Worm (Caenorhabditis elegans): ENCODE results near the gene Y38H6C.15.

Gene Y38H6C.15

ce11 chrV:20536208-20536607 is at the start of gene Y38H6C.15:
Y38H6C.15 (minus strand) TSS chrV:20536308.
- TF ChIP-seq unc-55 (GFP tag; optimal IDR thresholded peaks at IDR 0.05) (no peak), ceh-14 (tag; optimal IDR thresholded peaks at IDR 0.05) (no peak), pax-1 (tag; optimal IDR thresholded peaks at IDR 0.05) (no peak), ceh-22 (tag; optimal IDR thresholded peaks at IDR 0.05) (no peak), elt-2 (tag; optimal IDR thresholded peaks at IDR 0.05) (no peak), ceh-6 (GFP tag; optimal IDR thresholded peaks at IDR 0.05) (no peak), ztf-16 (tag; optimal IDR thresholded peaks at IDR 0.05) (no peak), K09A11.1 (tag; optimal IDR thresholded peaks at IDR 0.05; ENCODE audit: insufficient read depth) (no peak)

- TF ChIP-seq C38D4.7 (GFP tag; optimal IDR thresholded peaks at IDR 0.05) (no peak), pax-1 (tag; optimal IDR thresholded peaks at IDR 0.05) (no peak), pha-2 (tag; optimal IDR thresholded peaks at IDR 0.05) (peak; percentile 64), ets-4 (tag; optimal IDR thresholded peaks at IDR 0.05) (no peak), ceh-45 (GFP tag; IDR thresholded peaks at IDR 0.05) (no peak), nfya-1 (tag; optimal IDR thresholded peaks at IDR 0.05) (peak; percentile 36), gmeb-2 (tag; optimal IDR thresholded peaks at IDR 0.05) (peak; percentile 20), unc-86 (tag; optimal IDR thresholded peaks at IDR 0.05) (peak; percentile 51), madf-2 (tag; optimal IDR thresholded peaks at IDR 0.05) (no peak), ceh-31 (tag; optimal IDR thresholded peaks at IDR 0.05) (peak; percentile 31), pha-4 (tag; optimal IDR thresholded peaks at IDR 0.05) (no peak), ref-2 (tag; optimal IDR thresholded peaks at IDR 0.05) (no peak), pag-3 (tag; optimal IDR thresholded peaks at IDR 0.05; ENCODE audit: borderline replicate concordance) (no peak), K02D7.2 (tag; optimal IDR thresholded peaks at IDR 0.05) (no peak), ceh-18 (tag; optimal IDR thresholded peaks at IDR 0.05) (no peak), syd-9 (tag; optimal IDR thresholded peaks at IDR 0.05) (no peak), hlh-8 (tag; optimal IDR thresholded peaks at IDR 0.05) (no peak), sox-2 (GFP tag; IDR thresholded peaks at IDR 0.05) (no peak), npax-4 (tag; optimal IDR thresholded peaks at IDR 0.05) (no peak), ttx-3 (tag; optimal IDR thresholded peaks at IDR 0.05) (peak; percentile 38), eyg-1 (tag; optimal IDR thresholded peaks at IDR 0.05) (no peak), ceh-9 (tag; optimal IDR thresholded peaks at IDR 0.05) (no peak), fkh-6 (tag; optimal IDR thresholded peaks at IDR 0.05) (no peak), ceh-30 (tag; optimal IDR thresholded peaks at IDR 0.05) (peak; percentile 34), zip-5 (tag; optimal IDR thresholded peaks at IDR 0.05) (no peak), che-1 (tag; optimal IDR thresholded peaks at IDR 0.05) (no peak), pros-1 (tag; optimal IDR thresholded peaks at IDR 0.05) (no peak), unc-3 (GFP tag; conservative IDR thresholded peaks at IDR 0.05) (no peak), unc-3 (tag; optimal IDR thresholded peaks at IDR 0.05) (peak; percentile 41), ama-1 (optimal IDR thresholded peaks at IDR 0.05) (no peak), unc-55 (GFP tag; optimal IDR thresholded peaks at IDR 0.05) (no peak), ceh-14 (tag; optimal IDR thresholded peaks at IDR 0.05) (peak; percentile 60), tbx-2 (tag; optimal IDR thresholded peaks at IDR 0.05) (no peak), ceh-22 (tag; optimal IDR thresholded peaks at IDR 0.05) (no peak), lin-11 (tag; optimal IDR thresholded peaks at IDR 0.05) (peak; percentile 31), C08G9.2 (tag; optimal IDR thresholded peaks at IDR 0.05) (no peak), sox-4 (tag; optimal IDR thresholded peaks at IDR 0.05) (no peak), hlh-6 (tag; optimal IDR thresholded peaks at IDR 0.05) (no peak), elt-2 (tag; optimal IDR thresholded peaks at IDR 0.05) (peak; percentile 55), unc-42 (tag; optimal IDR thresholded peaks at IDR 0.05) (peak; percentile 52), ceh-48 (tag; optimal IDR thresholded peaks at IDR 0.05) (peak; percentile 34), ceh-19 (GFP tag; optimal IDR thresholded peaks at IDR 0.05) (no peak), pqm-1 (tag; optimal IDR thresholded peaks at IDR 0.05) (no peak), ceh-2 (tag; optimal IDR thresholded peaks at IDR 0.05) (no peak), tbx-7 (tag; optimal IDR thresholded peaks at IDR 0.05) (no peak), ceh-24 (tag; optimal IDR thresholded peaks at IDR 0.05) (no peak), mec-3 (tag; optimal IDR thresholded peaks at IDR 0.05; ENCODE audit: borderline replicate concordance) (no peak), elt-4 (tag; optimal IDR thresholded peaks at IDR 0.05) (no peak), ceh-6 (GFP tag; optimal IDR thresholded peaks at IDR 0.05) (no peak)
These were observed 44.5 kb upstream of the Y38H6C.15 start, which contains the start of gene F26F2.7 for ce11 chrV:20580511-20581040. F26F2.7 (plus strand) TSS chrV:20580990.
